Worm (Caenorhabditis elegans) whole organism, young adult: ENCODE measurements around the gene ran-1.

ENCODE experiments used
- B0035.1 ChIP-seq: sonication (generic microtip); optimal IDR thresholded peaks from 2 replicates; lab custom pipeline; 2016; ENCODE audit warnings: missing genetic modification characterization, mild to moderate bottlenecking, missing compliant biosample characterization, missing genotype, missing genetic modification reagents
- B0261.1 ChIP-seq: sonication (generic microtip); optimal IDR thresholded peaks from 2 replicates; lab custom pipeline; 2016; ENCODE audit warnings: mild to moderate bottlenecking, missing genetic modification characterization, moderate library complexity, missing compliant biosample characterization
- F10E7.11 ChIP-seq: sonication (generic microtip); optimal IDR thresholded peaks from 2 replicates; lab custom pipeline; 2017; ENCODE audit warnings: mild to moderate bottlenecking, missing genetic modification characterization, moderate library complexity, missing compliant biosample characterization
- F33H1.4 ChIP-seq: fragments of 200-800 bp; sonication (Bioruptor generic); IDR thresholded peaks from 2 replicates; pipeline ENCODE4 v1.3.6; 2022; ENCODE audit warnings: missing genetic modification reagents, missing genetic modification characterization, missing compliant biosample characterization
- F49E8.2 ChIP-seq: sonication (generic microtip); optimal IDR thresholded peaks from 3 replicates; lab custom pipeline; 2017; ENCODE audit warnings: missing genetic modification characterization, mild to moderate bottlenecking, missing compliant biosample characterization, antibody characterized with exemption, moderate library complexity; ENCODE audit not compliant: insufficient read depth
- F57C9.4 ChIP-seq: sonication (generic microtip); optimal IDR thresholded peaks from 2 replicates; lab custom pipeline; 2017; ENCODE audit warnings: mild to moderate bottlenecking, missing genetic modification characterization, missing compliant biosample characterization
- K11D2.4 ChIP-seq: fragments of 200-800 bp; sonication (Bioruptor generic); IDR thresholded peaks from 2 replicates; pipeline ENCODE4 v1.3.6; 2022; ENCODE audit warnings: missing genetic modification reagents, missing genetic modification characterization, missing compliant biosample characterization
- K12H6.12 ChIP-seq: fragments of 200-800 bp; sonication (Bioruptor generic); optimal IDR thresholded peaks from 2 replicates; lab custom pipeline; 2018; ENCODE audit warnings: mild to moderate bottlenecking, missing genetic modification characterization, missing compliant biosample characterization
- T26A5.8 ChIP-seq: sonication (generic microtip); optimal IDR thresholded peaks from 2 replicates; lab custom pipeline; 2016; ENCODE audit warnings: missing genetic modification characterization, missing compliant biosample characterization
- Y53F4B.3 ChIP-seq: fragments of 200-800 bp; sonication (Bioruptor generic); IDR thresholded peaks from 2 replicates; pipeline ENCODE4 v1.3.6; 2022; ENCODE audit warnings: missing genetic modification reagents, missing genetic modification characterization, missing compliant biosample characterization
- Y67H2A.10 ChIP-seq: fragments of 200-800 bp; sonication (Bioruptor generic); conservative IDR thresholded peaks from 2 replicates; pipeline ENCODE4 v1.3.6; 2022; ENCODE audit warnings: missing genetic modification reagents, missing genetic modification characterization, missing compliant biosample characterization
- Y79H2A.3 ChIP-seq: fragments of 200-800 bp; sonication (Bioruptor generic); conservative IDR thresholded peaks from 2 replicates; pipeline ENCODE4 v1.3.6; 2022; ENCODE audit warnings: missing genetic modification reagents, missing genetic modification characterization, missing compliant biosample characterization
- ama-1 ChIP-seq, 3 experiments: fragments of 150-350 bp in 1 of 3; sonication (generic microtip) in 2 of 3; optimal IDR thresholded peaks; 2 replicates each; lab custom pipeline; 2014 to 2018; ENCODE audit warnings: missing biosample characterization in 2 of 3, missing genetic modification characterization in 2 of 3, missing genetic modification reagents in 2 of 3
- aptf-3 ChIP-seq: fragments of 200-800 bp; sonication (Bioruptor generic); IDR thresholded peaks from 2 replicates; pipeline ENCODE4 v1.3.6; 2022; ENCODE audit warnings: missing genetic modification characterization, missing compliant biosample characterization
- attf-3 ChIP-seq: fragments of 200-800 bp; sonication (Bioruptor generic); conservative IDR thresholded peaks from 2 replicates; pipeline ENCODE4 v1.3.6; 2022; ENCODE audit warnings: missing genetic modification reagents, missing genetic modification characterization, missing compliant biosample characterization
- attf-6 ChIP-seq: fragments of 200-800 bp; sonication (Bioruptor generic); IDR thresholded peaks from 2 replicates; pipeline ENCODE4 v1.3.6; 2022; ENCODE audit warnings: missing genetic modification reagents, missing genetic modification characterization, missing compliant biosample characterization
- bed-2 ChIP-seq: fragments of 200-800 bp; sonication (Bioruptor generic); IDR thresholded peaks from 2 replicates; pipeline ENCODE4 v1.3.6; 2022; ENCODE audit warnings: missing genetic modification reagents, missing genetic modification characterization, missing compliant biosample characterization
- ceh-40 ChIP-seq: fragments of 200-800 bp; sonication (Bioruptor generic); IDR thresholded peaks from 2 replicates; pipeline ENCODE4 v1.3.6; 2022; ENCODE audit warnings: missing genetic modification characterization, missing compliant biosample characterization
- ceh-79 ChIP-seq: sonication (generic microtip); optimal IDR thresholded peaks from 2 replicates; lab custom pipeline; 2017; ENCODE audit warnings: mild to moderate bottlenecking, missing genetic modification characterization, missing compliant biosample characterization
- ceh-91 ChIP-seq: fragments of 200-800 bp; sonication (Bioruptor generic); IDR thresholded peaks from 2 replicates; pipeline ENCODE4 v1.3.6; 2022; ENCODE audit warnings: missing genetic modification reagents, missing genetic modification characterization, missing compliant biosample characterization
- die-1 ChIP-seq: sonication (generic microtip); optimal IDR thresholded peaks from 2 replicates; lab custom pipeline; 2016; ENCODE audit warnings: missing genotype, mild to moderate bottlenecking, missing genetic modification characterization, missing compliant biosample characterization
- efl-1 ChIP-seq: fragments of 150-350 bp; optimal IDR thresholded peaks from 2 replicates; lab custom pipeline; 2014; ENCODE audit warnings: missing biosample characterization, missing genetic modification reagents, missing genetic modification characterization
- ets-4 ChIP-seq: fragments of 200-800 bp; sonication (Bioruptor generic); optimal IDR thresholded peaks from 2 replicates; lab custom pipeline; 2018; ENCODE audit warnings: mild to moderate bottlenecking, missing genetic modification characterization, missing compliant biosample characterization
- hsf-1 ChIP-seq: fragments of 200-800 bp; sonication (Bioruptor generic); IDR thresholded peaks from 2 replicates; pipeline ENCODE4 v1.3.6; 2022; ENCODE audit warnings: missing genetic modification reagents, missing genetic modification characterization, missing compliant biosample characterization
- lag-1 ChIP-seq: fragments of 200-800 bp; sonication (Bioruptor generic); IDR thresholded peaks from 2 replicates; pipeline ENCODE4 v1.3.6; 2022; ENCODE audit warnings: missing genetic modification reagents, missing genetic modification characterization, missing compliant biosample characterization
- let-607 ChIP-seq, 2 experiments: fragments of 200-800 bp in 1 of 2; sonication (Bioruptor generic) in 1 of 2; sonication (generic microtip) in 1 of 2; optimal IDR thresholded peaks; 2 replicates each; lab custom pipeline; 2016 to 2018; ENCODE audit warnings: mild to moderate bottlenecking in 2 of 2, missing compliant biosample characterization in 2 of 2, missing genetic modification characterization in 2 of 2, moderate library complexity in 2 of 2, missing genotype in 1 of 2
- lin-35 ChIP-seq, 3 experiments: fragments of 150-350 bp in 2 of 3; sonication (generic microtip) in 1 of 3; optimal IDR thresholded peaks; 2 replicates each; lab custom pipeline; 2014 to 2018; ENCODE audit warnings: missing biosample characterization in 3 of 3, missing genetic modification characterization in 3 of 3, missing genetic modification reagents in 3 of 3
- lin-40 ChIP-seq: sonication (generic microtip); optimal IDR thresholded peaks from 2 replicates; lab custom pipeline; 2016; ENCODE audit warnings: missing genetic modification characterization, mild to moderate bottlenecking, missing compliant biosample characterization, missing genotype, missing genetic modification reagents
- lin-54 ChIP-seq: fragments of 200-800 bp; sonication (Bioruptor generic); optimal IDR thresholded peaks from 2 replicates; lab custom pipeline; 2018; ENCODE audit warnings: mild to moderate bottlenecking, missing genetic modification characterization, missing compliant biosample characterization
- lir-1 ChIP-seq: fragments of 200-800 bp; sonication (Bioruptor generic); conservative IDR thresholded peaks from 2 replicates; pipeline ENCODE4 v1.3.6; 2022; ENCODE audit warnings: missing genetic modification reagents, missing genetic modification characterization, missing compliant biosample characterization
- madf-3 ChIP-seq: fragments of 200-800 bp; sonication (Bioruptor generic); IDR thresholded peaks from 2 replicates; pipeline ENCODE4 v1.3.6; 2022; ENCODE audit warnings: missing genetic modification reagents, missing genetic modification characterization, missing compliant biosample characterization
- madf-6 ChIP-seq: fragments of 200-800 bp; sonication (Bioruptor generic); IDR thresholded peaks from 2 replicates; pipeline ENCODE4 v1.3.6; 2022; ENCODE audit warnings: missing genetic modification reagents, missing genetic modification characterization, missing compliant biosample characterization
- mxl-1 ChIP-seq: sonication (generic microtip); optimal IDR thresholded peaks from 2 replicates; lab custom pipeline; 2016; ENCODE audit warnings: missing genetic modification characterization, missing compliant biosample characterization
- nfya-1 ChIP-seq: sonication (generic microtip); optimal IDR thresholded peaks from 2 replicates; lab custom pipeline; 2017; ENCODE audit warnings: antibody characterized with exemption, missing compliant biosample characterization, missing genetic modification characterization, borderline replicate concordance; ENCODE audit not compliant: insufficient read depth
- nhr-179 ChIP-seq: sonication (generic microtip); optimal IDR thresholded peaks from 2 replicates; lab custom pipeline; 2016; ENCODE audit warnings: mild to moderate bottlenecking, missing genetic modification characterization, missing compliant biosample characterization
- pbrm-1 ChIP-seq: fragments of 200-800 bp; sonication (Bioruptor generic); IDR thresholded peaks from 2 replicates; pipeline ENCODE4 v1.3.6; 2022; ENCODE audit warnings: missing genetic modification reagents, missing genetic modification characterization, missing compliant biosample characterization
- rcor-1 ChIP-seq: fragments of 200-800 bp; sonication (Bioruptor generic); IDR thresholded peaks from 2 replicates; pipeline ENCODE4 v1.3.6; 2022; ENCODE audit warnings: missing genetic modification reagents, missing genetic modification characterization, missing compliant biosample characterization
- rpc-1 ChIP-seq, 2 experiments: fragments of 150-350 bp in 1 of 2; sonication (generic microtip) in 1 of 2; optimal IDR thresholded peaks; 2 replicates each; lab custom pipeline; 2014 to 2018; ENCODE audit warnings: missing biosample characterization in 1 of 2, missing genetic modification characterization in 1 of 2, missing genetic modification reagents in 1 of 2, missing genotype in 1 of 2
- snpc-1.3 ChIP-seq: sonication (generic microtip); optimal IDR thresholded peaks from 2 replicates; lab custom pipeline; 2017; ENCODE audit warnings: missing genetic modification characterization, mild to moderate bottlenecking, missing compliant biosample characterization, antibody characterized with exemption, moderate library complexity, missing genotype, missing genetic modification reagents; ENCODE audit not compliant: insufficient read depth
- snpc-4 ChIP-seq, 5 experiments: fragments of 150-350 bp in 1 of 5; sonication (generic microtip) in 4 of 5; optimal IDR thresholded peaks; 2 replicates each; lab custom pipeline; 2014 to 2018; ENCODE audit warnings: missing genetic modification characterization in 5 of 5, missing biosample characterization in 3 of 5, antibody characterized with exemption in 2 of 5, mild to moderate bottlenecking in 2 of 5, missing compliant biosample characterization in 2 of 5, missing genotype in 2 of 5, moderate library complexity in 2 of 5, missing genetic modification reagents in 1 of 5
- sptf-2 ChIP-seq: fragments of 200-800 bp; sonication (Bioruptor generic); optimal IDR thresholded peaks from 2 replicates; lab custom pipeline; 2018; ENCODE audit warnings: mild to moderate bottlenecking, missing genetic modification characterization, missing compliant biosample characterization
- tlf-1 ChIP-seq: fragments of 200-800 bp; sonication (Bioruptor generic); optimal IDR thresholded peaks from 2 replicates; lab custom pipeline; 2018; ENCODE audit warnings: mild to moderate bottlenecking, missing genetic modification characterization, missing compliant biosample characterization
- unc-130 ChIP-seq: sonication (generic microtip); optimal IDR thresholded peaks from 2 replicates; lab custom pipeline; 2016; ENCODE audit warnings: missing genetic modification reagents, missing genetic modification characterization, missing compliant biosample characterization
- unc-62 ChIP-seq: fragments of 150-350 bp; optimal IDR thresholded peaks from 2 replicates; lab custom pipeline; 2014; ENCODE audit warnings: missing biosample characterization, missing genetic modification reagents, missing genetic modification characterization
- xnd-1 ChIP-seq: sonication (generic microtip); optimal IDR thresholded peaks from 2 replicates; lab custom pipeline; 2016; ENCODE audit warnings: missing genotype, missing genetic modification reagents, missing genetic modification characterization, missing compliant biosample characterization
- ztf-26 ChIP-seq: sonication (generic microtip); optimal IDR thresholded peaks from 2 replicates; lab custom pipeline; 2017; ENCODE audit warnings: missing genetic modification characterization, missing compliant biosample characterization
- ztf-6 ChIP-seq: fragments of 200-800 bp; sonication (Bioruptor generic); IDR thresholded peaks from 2 replicates; pipeline ENCODE4 v1.3.6; 2022; ENCODE audit warnings: missing genetic modification reagents, missing genetic modification characterization, missing compliant biosample characterization

ran-1 gene

ce11 chrIII:10746406-10746807 lies 1.1 kb downstream of the ran-1 start (continued):
- no peak for TF ChIP-seq bed-2 (GFP tag; lab: Robert Waterston, UW)
- no peak for TF ChIP-seq lag-1 (GFP tag; lab: Robert Waterston, UW)
- TF ChIP-seq Y67H2A.10 (GFP tag; lab: Robert Waterston, UW): no peak
- peak; percentile 69 for TF ChIP-seq snpc-1.3
- TF ChIP-seq let-607 (tag; optimal IDR thresholded peaks at IDR 0.05; lab: Kevin White, UChicago): no peak
- TF ChIP-seq K11D2.4: no peak
- no peak for TF ChIP-seq ceh-79 (tag; lab: Kevin White, UChicago)
- TF ChIP-seq ets-4 (GFP tag; lab: Kevin White, UChicago): peak; percentile 49
- peak; percentile 40 for TF ChIP-seq F57C9.4 (tag; lab: Kevin White, UChicago)
- TF ChIP-seq madf-3 (GFP tag; lab: Robert Waterston, UW): peak; percentile 84
- no peak for TF ChIP-seq aptf-3 (GFP tag; lab: Robert Waterston, UW)
- TF ChIP-seq madf-6 (GFP tag; lab: Robert Waterston, UW): peak; percentile 86
- peak; percentile 51 for TF ChIP-seq F33H1.4 (GFP tag; lab: Robert Waterston, UW)
- TF ChIP-seq xnd-1 (tag; lab: Kevin White, UChicago): peak; percentile 68
- no peak for TF ChIP-seq nhr-179
- TF ChIP-seq K12H6.12 (tag; lab: Kevin White, UChicago): no peak
- peak; percentile 90 for TF ChIP-seq tlf-1 (GFP tag; lab: Kevin White, UChicago)
- peak; percentile 77 for TF ChIP-seq F10E7.11 (tag; lab: Kevin White, UChicago)
- no peak for TF ChIP-seq rpc-1 (optimal IDR thresholded peaks at IDR 0.05; lab: Kevin White, UChicago)
- peak; percentile 6 for TF ChIP-seq rpc-1 (tag; optimal IDR thresholded peaks at IDR 0.05; lab: Kevin White, UChicago)
- no peak for TF ChIP-seq lir-1 (GFP tag; lab: Robert Waterston, UW)
- TF ChIP-seq Y79H2A.3 (GFP tag; lab: Robert Waterston, UW): peak; percentile 94
- TF ChIP-seq snpc-4 (GFP tag; optimal IDR thresholded peaks at IDR 0.05; lab: Kevin White, UChicago): no peak
- TF ChIP-seq snpc-4 (tag; optimal IDR thresholded peaks at IDR 0.05; lab: Kevin White, UChicago): peak in 1 of 4 experiments; percentile 56
- no peak for TF ChIP-seq unc-62 (GFP tag; lab: Kevin White, UChicago)
- TF ChIP-seq B0261.1 (tag; lab: Kevin White, UChicago): no peak
- TF ChIP-seq sptf-2 (GFP tag; lab: Kevin White, UChicago): no peak
- peak; percentile 81 for TF ChIP-seq hsf-1 (GFP tag; lab: Robert Waterston, UW)
- TF ChIP-seq ceh-91 (GFP tag; lab: Robert Waterston, UW): no peak
- TF ChIP-seq F49E8.2 (tag; lab: Kevin White, UChicago): peak; percentile 93
- TF ChIP-seq efl-1 (GFP tag; lab: Kevin White, UChicago): peak; percentile 62
- no peak for TF ChIP-seq nfya-1
- TF ChIP-seq attf-6 (GFP tag; lab: Robert Waterston, UW): peak; percentile 87
- peak; percentile 91 for TF ChIP-seq T26A5.8 (tag; lab: Kevin White, UChicago)
- no peak for TF ChIP-seq ztf-6 (GFP tag; lab: Robert Waterston, UW)
- peak; percentile 76 for TF ChIP-seq lin-54 (GFP tag; lab: Kevin White, UChicago)
- peak; percentile 80 for TF ChIP-seq die-1 (tag; lab: Kevin White, UChicago)
- TF ChIP-seq Y53F4B.3: no peak
- no peak for TF ChIP-seq B0035.1 (tag; lab: Kevin White, UChicago)
- no peak for TF ChIP-seq ztf-26
- peak; percentile 85 for TF ChIP-seq unc-130
- no peak for TF ChIP-seq lin-40 (tag; lab: Kevin White, UChicago)
- peak in 2 of 3 experiments; percentile 7 to 38 for TF ChIP-seq lin-35 (GFP tag; optimal IDR thresholded peaks at IDR 0.05; lab: Kevin White, UChicago)
- TF ChIP-seq mxl-1 (tag; lab: Kevin White, UChicago): peak; percentile 33
- peak; percentile 66 for TF ChIP-seq rcor-1
- TF ChIP-seq ceh-40: peak; percentile 70; the same call in 1 of the 2 replicates
- TF ChIP-seq ama-1 (optimal IDR thresholded peaks at IDR 0.05; lab: Kevin White, UChicago): peak; percentile 20
- peak; percentile 83 to 93 for TF ChIP-seq ama-1 (GFP tag; optimal IDR thresholded peaks at IDR 0.05; lab: Kevin White, UChicago)
- TF ChIP-seq pbrm-1: peak; percentile 75; the same call in 1 of the 2 replicates
- no peak for TF ChIP-seq attf-3
